Worm (Caenorhabditis elegans) whole organism, early embryonic: ENCODE data around the gene nog-1.

Experiments used
- aly-1 ChIP-seq: sonication (generic microtip); optimal IDR thresholded peaks from 2 replicates; lab custom pipeline; 2016; ENCODE audit warnings: missing genetic modification characterization, missing compliant biosample characterization
- ama-1 ChIP-seq: fragments of 150-350 bp; optimal IDR thresholded peaks from 2 replicates; lab custom pipeline; 2014
- ceh-13 ChIP-seq: fragments of 200-800 bp; sonication (Bioruptor generic); optimal IDR thresholded peaks from 2 replicates; lab custom pipeline; 2018; ENCODE audit warnings: mild to moderate bottlenecking, missing genetic modification characterization, missing compliant biosample characterization
- ceh-36 ChIP-seq: sonication (generic microtip); optimal IDR thresholded peaks from 2 replicates; lab custom pipeline; 2016; ENCODE audit warnings: missing genetic modification characterization, inconsistent platforms, missing compliant biosample characterization
- flt-1 ChIP-seq: fragments of 200-800 bp; sonication (Bioruptor generic); IDR thresholded peaks from 2 replicates; pipeline ENCODE4 v1.3.6; 2022; ENCODE audit warnings: missing genetic modification characterization, missing compliant biosample characterization
- hmbx-1 ChIP-seq: sonication (generic microtip); optimal IDR thresholded peaks from 2 replicates; lab custom pipeline; 2016; ENCODE audit warnings: mild to moderate bottlenecking, missing genetic modification characterization, missing compliant biosample characterization
- hmg-4 ChIP-seq: fragments of 200-800 bp; sonication (Bioruptor generic); optimal IDR thresholded peaks from 2 replicates; lab custom pipeline; 2018; ENCODE audit warnings: mild to moderate bottlenecking, missing genetic modification characterization, missing compliant biosample characterization
- hnd-1 ChIP-seq: sonication (generic microtip); optimal IDR thresholded peaks from 2 replicates; lab custom pipeline; 2016; ENCODE audit warnings: missing genetic modification characterization, missing compliant biosample characterization
- pes-1 ChIP-seq: fragments of 200-800 bp; sonication (Bioruptor generic); IDR thresholded peaks from 2 replicates; pipeline ENCODE4 v1.3.6; 2022; ENCODE audit warnings: missing genetic modification reagents, missing genetic modification characterization, missing compliant biosample characterization
- scrt-1 ChIP-seq: fragments of 200-800 bp; sonication (Bioruptor generic); IDR thresholded peaks from 2 replicates; pipeline ENCODE4 v1.3.6; 2022; ENCODE audit warnings: missing genetic modification characterization, missing compliant biosample characterization
- sea-1 ChIP-seq: fragments of 200-800 bp; sonication (Bioruptor generic); conservative IDR thresholded peaks from 2 replicates; pipeline ENCODE4 v1.3.6; 2022; ENCODE audit warnings: missing genetic modification characterization, missing compliant biosample characterization
- tbx-37 ChIP-seq: fragments of 200-800 bp; sonication (Bioruptor generic); conservative IDR thresholded peaks from 2 replicates; pipeline ENCODE4 v1.3.6; 2022; ENCODE audit warnings: missing genetic modification reagents, missing genetic modification characterization, missing compliant biosample characterization
- tra-4 ChIP-seq: sonication (generic microtip); optimal IDR thresholded peaks from 2 replicates; lab custom pipeline; 2017; ENCODE audit warnings: missing genetic modification characterization, missing compliant biosample characterization

DNA sequence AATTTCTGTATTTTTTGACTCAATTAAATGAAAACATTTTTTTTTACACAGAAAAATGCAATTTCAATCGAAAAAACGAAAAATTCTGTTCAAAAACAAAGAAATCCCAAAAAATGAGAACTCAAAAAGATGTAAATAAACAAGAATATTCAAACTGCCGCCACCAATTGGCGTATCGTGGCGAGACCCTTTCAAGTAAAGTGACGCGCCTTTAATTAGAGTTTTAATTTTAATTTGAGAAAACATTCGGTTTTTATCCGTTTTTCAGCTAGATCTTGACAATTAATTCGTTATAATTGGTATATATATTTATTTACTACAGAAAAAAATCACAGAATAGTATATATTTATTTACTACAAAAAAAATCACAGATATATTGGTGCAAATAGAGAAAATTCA, 14.1 kb upstream of the nog-1 start:
- TF ChIP-seq tbx-37 (GFP tag; lab: Robert Waterston, UW) (no peak), ama-1 (lab: Kevin White, UChicago) (no peak), flt-1 (GFP tag; lab: Robert Waterston, UW) (no peak), hnd-1 (tag; lab: Kevin White, UChicago) (no peak), aly-1 (tag; lab: Kevin White, UChicago) (no peak), scrt-1 (GFP tag; lab: Robert Waterston, UW) (no peak), ceh-36 (tag; lab: Kevin White, UChicago) (no peak), pes-1 (GFP tag; lab: Robert Waterston, UW) (no peak), hmg-4 (GFP tag; lab: Kevin White, UChicago) (no peak), hmbx-1 (no peak), tra-4 (no peak), ceh-13 (GFP tag; lab: Kevin White, UChicago) (no peak), sea-1 (GFP tag; lab: Robert Waterston, UW) (no peak)
